Worm (Caenorhabditis elegans) whole organism, L4 larva: ENCODE data around the gene Y39C12A.9.

Experiments used
- ama-1 ChIP-seq: fragments of 150-350 bp; optimal IDR thresholded peaks from 2 replicates; lab custom pipeline; 2014; ENCODE audit warnings: inconsistent platforms, mixed read lengths
- egl-43 ChIP-seq: fragments of 200-800 bp; sonication (Bioruptor generic); IDR thresholded peaks from 2 replicates; pipeline ENCODE4 v1.3.6; 2022; ENCODE audit warnings: missing genetic modification reagents, missing genetic modification characterization, missing compliant biosample characterization
- nhr-77 ChIP-seq: fragments of 150-350 bp; optimal IDR thresholded peaks from 2 replicates; lab custom pipeline; 2014; ENCODE audit warnings: missing biosample characterization, missing genetic modification characterization

ce11 chrIV:12218253-12218652 lies 40.8 kb downstream of the Y39C12A.9 start:
- TF ChIP-seq ama-1 (lab: Kevin White, UChicago) (no peak), egl-43 (no peak), nhr-77 (tag; lab: Kevin White, UChicago) (no peak)
